Worm (Caenorhabditis elegans) whole organism, mixed stage, embryonic: ENCODE data around the gene T07F12.1.

Source experiments
- M03D4.4 ChIP-seq: sonication (generic microtip); optimal IDR thresholded peaks from 2 replicates; lab custom pipeline; 2017; ENCODE audit warnings: mild to moderate bottlenecking, missing genetic modification characterization, missing compliant biosample characterization
- bed-3 ChIP-seq: fragments of 200-800 bp; sonication (Bioruptor generic); optimal IDR thresholded peaks from 3 replicates; lab custom pipeline; 2018; ENCODE audit warnings: mild to moderate bottlenecking, missing genetic modification characterization, moderate library complexity, missing compliant biosample characterization
- blmp-1 ChIP-seq: fragments of 150-350 bp; optimal IDR thresholded peaks from 2 replicates; lab custom pipeline; 2014; ENCODE audit warnings: missing biosample characterization, missing genetic modification characterization
- ceh-39 ChIP-seq: fragments of 150-350 bp; optimal IDR thresholded peaks from 2 replicates; lab custom pipeline; 2014; ENCODE audit warnings: missing biosample characterization, missing genetic modification characterization
- ceh-43 ChIP-seq: fragments of 200-800 bp; sonication (Bioruptor generic); optimal IDR thresholded peaks from 2 replicates; lab custom pipeline; 2018; ENCODE audit warnings: mild to moderate bottlenecking, missing genetic modification characterization, moderate library complexity, missing compliant biosample characterization
- ceh-83 ChIP-seq: fragments of 200-800 bp; sonication (Bioruptor generic); optimal IDR thresholded peaks from 2 replicates; lab custom pipeline; 2018; ENCODE audit warnings: mild to moderate bottlenecking, missing genetic modification characterization, missing compliant biosample characterization
- ces-1 ChIP-seq: fragments of 150-350 bp; optimal IDR thresholded peaks from 2 replicates; lab custom pipeline; 2014; ENCODE audit warnings: missing biosample characterization, missing genetic modification reagents, missing genetic modification characterization
- cnd-1 ChIP-seq: fragments of 200-800 bp; sonication (Bioruptor generic); optimal IDR thresholded peaks from 2 replicates; lab custom pipeline; 2018; ENCODE audit warnings: mild to moderate bottlenecking, missing genetic modification characterization, missing compliant biosample characterization
- drap-1 ChIP-seq: fragments of 200-800 bp; sonication (Bioruptor generic); optimal IDR thresholded peaks from 3 replicates; lab custom pipeline; 2018; ENCODE audit warnings: mild to moderate bottlenecking, missing genetic modification characterization, missing compliant biosample characterization
- elt-1 ChIP-seq: sonication (generic microtip); optimal IDR thresholded peaks from 2 replicates; lab custom pipeline; 2017; ENCODE audit warnings: missing genetic modification characterization, mild to moderate bottlenecking, missing compliant biosample characterization, antibody characterized with exemption, moderate library complexity, borderline replicate concordance; ENCODE audit not compliant: insufficient read depth
- ham-2 ChIP-seq: fragments of 200-800 bp; sonication (Bioruptor generic); optimal IDR thresholded peaks from 2 replicates; lab custom pipeline; 2018; ENCODE audit warnings: mild to moderate bottlenecking, missing genetic modification characterization, missing compliant biosample characterization
- hlh-1 ChIP-seq: fragments of 150-350 bp; optimal IDR thresholded peaks from 2 replicates; lab custom pipeline; 2014; ENCODE audit warnings: missing biosample characterization, missing genetic modification reagents, missing genetic modification characterization
- lin-13 ChIP-seq: fragments of 150-350 bp; optimal IDR thresholded peaks from 2 replicates; lab custom pipeline; 2014; ENCODE audit warnings: missing biosample characterization, missing genetic modification characterization
- lin-32 ChIP-seq: fragments of 200-800 bp; sonication (Bioruptor generic); optimal IDR thresholded peaks from 2 replicates; lab custom pipeline; 2018; ENCODE audit warnings: mild to moderate bottlenecking, missing genetic modification characterization, missing compliant biosample characterization
- lsy-2 ChIP-seq: fragments of 150-350 bp; optimal IDR thresholded peaks from 2 replicates; lab custom pipeline; 2014; ENCODE audit warnings: missing biosample characterization, missing genetic modification characterization
- mab-5 ChIP-seq: fragments of 150-350 bp; optimal IDR thresholded peaks from 2 replicates; lab custom pipeline; 2014; ENCODE audit warnings: missing biosample characterization, missing genetic modification characterization
- mep-1 ChIP-seq: fragments of 150-350 bp; optimal IDR thresholded peaks from 2 replicates; lab custom pipeline; 2017; ENCODE audit warnings: missing biosample characterization, missing genetic modification reagents, missing genetic modification characterization, inconsistent platforms
- mls-2 ChIP-seq: sonication (generic microtip); optimal IDR thresholded peaks from 2 replicates; lab custom pipeline; 2016; ENCODE audit warnings: mild to moderate bottlenecking, missing genetic modification characterization, moderate library complexity, missing compliant biosample characterization
- nhr-12 ChIP-seq: fragments of 150-350 bp; optimal IDR thresholded peaks from 2 replicates; lab custom pipeline; 2014; ENCODE audit warnings: missing biosample characterization, missing genetic modification characterization
- nhr-2 ChIP-seq: fragments of 150-350 bp; optimal IDR thresholded peaks from 2 replicates; lab custom pipeline; 2014; ENCODE audit warnings: missing biosample characterization, missing genetic modification characterization
- nhr-28 ChIP-seq: fragments of 150-350 bp; optimal IDR thresholded peaks from 2 replicates; lab custom pipeline; 2014; ENCODE audit warnings: missing biosample characterization, missing genetic modification characterization
- nhr-76 ChIP-seq: sonication (generic microtip); optimal IDR thresholded peaks from 2 replicates; lab custom pipeline; 2017; ENCODE audit warnings: missing biosample characterization, missing genetic modification characterization
- sem-2 ChIP-seq: fragments of 200-800 bp; sonication (Bioruptor generic); optimal IDR thresholded peaks from 2 replicates; lab custom pipeline; 2018; ENCODE audit warnings: mild to moderate bottlenecking, missing genetic modification characterization, missing compliant biosample characterization
- snpc-4 ChIP-seq: fragments of 150-350 bp; optimal IDR thresholded peaks from 2 replicates; lab custom pipeline; 2014; ENCODE audit warnings: missing biosample characterization, missing genetic modification characterization
- sptf-1 ChIP-seq: sonication (generic microtip); optimal IDR thresholded peaks from 2 replicates; lab custom pipeline; 2017; ENCODE audit warnings: mild to moderate bottlenecking, missing genetic modification characterization, moderate library complexity, missing compliant biosample characterization
- tbx-8 ChIP-seq: fragments of 200-800 bp; sonication (Bioruptor generic); optimal IDR thresholded peaks from 2 replicates; lab custom pipeline; 2018; ENCODE audit warnings: mild to moderate bottlenecking, missing genetic modification characterization, moderate library complexity, missing compliant biosample characterization
- unc-120 ChIP-seq: sonication (generic microtip); optimal IDR thresholded peaks from 2 replicates; lab custom pipeline; 2017; ENCODE audit warnings: missing genetic modification characterization, missing compliant biosample characterization; ENCODE audit not compliant: poor library complexity, severe bottlenecking
- unc-39 ChIP-seq: fragments of 150-350 bp; optimal IDR thresholded peaks from 2 replicates; lab custom pipeline; 2014; ENCODE audit warnings: missing biosample characterization, missing genetic modification characterization
- zip-8 ChIP-seq: fragments of 150-350 bp; optimal IDR thresholded peaks from 2 replicates; lab custom pipeline; 2014; ENCODE audit warnings: missing biosample characterization, missing genetic modification characterization
- ztf-11 ChIP-seq: fragments of 150-350 bp; optimal IDR thresholded peaks from 2 replicates; lab custom pipeline; 2014; ENCODE audit warnings: missing biosample characterization, missing genetic modification characterization

Gene T07F12.1

ce11 chrX:4899623-4900022, 5.8 kb downstream of the T07F12.1 start:
- no peak for TF ChIP-seq cnd-1 (tag; lab: Kevin White, UChicago)
- TF ChIP-seq ces-1 (GFP tag; lab: Kevin White, UChicago): peak; percentile 9
- TF ChIP-seq lin-13 (tag; lab: Kevin White, UChicago): no peak
- no peak for TF ChIP-seq tbx-8 (GFP tag; lab: Kevin White, UChicago)
- no peak for TF ChIP-seq bed-3 (GFP tag; lab: Kevin White, UChicago)

ce11 chrX:4900685-4901084, 6.8 kb downstream of the T07F12.1 start, which contains the start of gene T07F12.4:
Gene T07F12.4 (minus strand): TSS chrX:4900814.
- TF ChIP-seq zip-8 (tag; lab: Kevin White, UChicago): no peak
- no peak for TF ChIP-seq snpc-4 (tag; lab: Kevin White, UChicago)
- no peak for TF ChIP-seq nhr-2 (tag; lab: Kevin White, UChicago)
- TF ChIP-seq nhr-12 (tag; lab: Kevin White, UChicago): no peak
- no peak for TF ChIP-seq bed-3 (GFP tag; lab: Kevin White, UChicago)
- no peak for TF ChIP-seq ceh-83 (GFP tag; lab: Kevin White, UChicago)
- TF ChIP-seq M03D4.4 (tag; lab: Kevin White, UChicago): no peak
- TF ChIP-seq blmp-1 (tag; lab: Kevin White, UChicago): no peak
- TF ChIP-seq cnd-1 (tag; lab: Kevin White, UChicago): no peak
- no peak for TF ChIP-seq ceh-43 (GFP tag; lab: Kevin White, UChicago)
- no peak for TF ChIP-seq drap-1
- TF ChIP-seq unc-120: no peak
- no peak for TF ChIP-seq nhr-28
- TF ChIP-seq mls-2 (tag; lab: Kevin White, UChicago): no peak
- no peak for TF ChIP-seq hlh-1
- no peak for TF ChIP-seq lsy-2 (tag; lab: Kevin White, UChicago)
- TF ChIP-seq sptf-1 (tag; lab: Kevin White, UChicago): no peak
- TF ChIP-seq sem-2: no peak
- TF ChIP-seq ham-2 (GFP tag; lab: Kevin White, UChicago): no peak
- TF ChIP-seq mab-5 (tag; lab: Kevin White, UChicago): no peak

- TF ChIP-seq mls-2 (tag; lab: Kevin White, UChicago) (no peak), ces-1 (GFP tag; lab: Kevin White, UChicago) (peak; percentile 70), lin-32 (GFP tag; lab: Kevin White, UChicago) (no peak), unc-39 (tag; lab: Kevin White, UChicago) (no peak), cnd-1 (tag; lab: Kevin White, UChicago) (no peak), drap-1 (no peak), nhr-76 (no peak)
Measured at ce11 chrX:4901974-4902373, 8.1 kb downstream of the T07F12.1 start.

ce11 chrX:4902376-4902775, 8.5 kb downstream of the T07F12.1 start:
- TF ChIP-seq unc-120 (no peak), elt-1 (tag; lab: Kevin White, UChicago) (no peak), lsy-2 (tag; lab: Kevin White, UChicago) (no peak), nhr-28 (no peak), mls-2 (tag; lab: Kevin White, UChicago) (no peak), mep-1 (tag; lab: Kevin White, UChicago) (no peak), ceh-83 (GFP tag; lab: Kevin White, UChicago) (no peak), sem-2 (no peak), drap-1 (no peak), ztf-11 (tag; lab: Kevin White, UChicago) (no peak), nhr-76 (no peak), nhr-2 (tag; lab: Kevin White, UChicago) (no peak), ceh-39 (tag; lab: Kevin White, UChicago) (no peak), ham-2 (GFP tag; lab: Kevin White, UChicago) (no peak)

- TF ChIP-seq zip-8 (tag; lab: Kevin White, UChicago) (peak; percentile 23), sem-2 (no peak), hlh-1 (no peak), drap-1 (no peak), ces-1 (GFP tag; lab: Kevin White, UChicago) (no peak)
- TF ChIP-seq, all 35 proteins: peak for 1
Measured at ce11 chrX:4905804-4906203, 11.9 kb downstream of the T07F12.1 start, which contains the start of gene K05B2.2. Gene K05B2.2 (plus strand): TSS chrX:4906081.
